Worm (Caenorhabditis elegans) whole organism, L1 larva: ENCODE results near the gene ifa-3.

Experiments
- aly-2 ChIP-seq: fragments of 150-350 bp; optimal IDR thresholded peaks from 2 replicates; lab custom pipeline; 2014; ENCODE audit warnings: missing biosample characterization, missing genetic modification characterization
- ceh-63 ChIP-seq: fragments of 200-800 bp; sonication (Bioruptor generic); optimal IDR thresholded peaks from 2 replicates; lab custom pipeline; 2018; ENCODE audit warnings: mild to moderate bottlenecking, missing genetic modification characterization, missing compliant biosample characterization
- ceh-8 ChIP-seq: fragments of 200-800 bp; sonication (Bioruptor generic); optimal IDR thresholded peaks from 2 replicates; lab custom pipeline; 2018; ENCODE audit warnings: mild to moderate bottlenecking, missing genetic modification characterization, moderate library complexity, missing compliant biosample characterization
- ceh-88 ChIP-seq: fragments of 200-800 bp; sonication (Bioruptor generic); IDR thresholded peaks from 2 replicates; pipeline ENCODE4 v1.3.6; 2022; ENCODE audit warnings: missing genetic modification characterization, missing compliant biosample characterization
- ceh-90 ChIP-seq: sonication (generic microtip); optimal IDR thresholded peaks from 2 replicates; lab custom pipeline; 2016; ENCODE audit warnings: missing genetic modification characterization, missing compliant biosample characterization
- efl-1 ChIP-seq, 4 experiments: fragments of 150-350 bp; optimal IDR thresholded peaks in 3 of 4; peaks in 1 of 4; 1 replicate in 1 of 4; 2 replicates in 3 of 4; lab custom pipeline; 2014; ENCODE audit warnings: missing biosample characterization in 2 of 4, missing genetic modification characterization in 2 of 4, missing genetic modification reagents in 2 of 4
- efl-3 ChIP-seq: fragments of 200-800 bp; sonication (Bioruptor generic); optimal IDR thresholded peaks from 2 replicates; lab custom pipeline; 2018; ENCODE audit warnings: mild to moderate bottlenecking, missing genetic modification characterization, missing compliant biosample characterization
- egl-13 ChIP-seq: sonication (generic microtip); optimal IDR thresholded peaks from 2 replicates; lab custom pipeline; 2016; ENCODE audit warnings: missing genotype, missing genetic modification reagents, missing genetic modification characterization, missing compliant biosample characterization
- egl-27 ChIP-seq, 2 experiments: fragments of 150-350 bp in 1 of 2; sonication (generic microtip); optimal IDR thresholded peaks; 3 replicates each; lab custom pipeline; 2017 to 2018; ENCODE audit warnings: missing biosample characterization in 2 of 2, missing genetic modification characterization in 2 of 2, missing genetic modification reagents in 2 of 2
- elt-2 ChIP-seq: sonication (generic microtip); optimal IDR thresholded peaks from 2 replicates; lab custom pipeline; 2016; ENCODE audit warnings: missing genetic modification characterization, mild to moderate bottlenecking, inconsistent platforms, missing compliant biosample characterization, missing genetic modification reagents
- elt-3 ChIP-seq, 6 experiments: fragments of 150-350 bp in 1 of 6; sonication (generic microtip); optimal IDR thresholded peaks; 2 replicates each; lab custom pipeline; 2017 to 2018; ENCODE audit warnings: missing biosample characterization in 6 of 6, missing genetic modification characterization in 6 of 6, inconsistent platforms in 1 of 6
- ets-5 ChIP-seq: fragments of 200-800 bp; sonication (Bioruptor generic); IDR thresholded peaks from 2 replicates; pipeline ENCODE4 v1.3.6; 2022; ENCODE audit warnings: missing genetic modification characterization, missing compliant biosample characterization
- fkh-4 ChIP-seq: sonication (generic microtip); optimal IDR thresholded peaks from 2 replicates; lab custom pipeline; 2016; ENCODE audit warnings: missing compliant biosample characterization, missing genetic modification characterization, borderline replicate concordance
- hlh-4 ChIP-seq: sonication (generic microtip); optimal IDR thresholded peaks from 2 replicates; lab custom pipeline; 2016; ENCODE audit warnings: mild to moderate bottlenecking, missing genetic modification characterization, missing compliant biosample characterization
- lin-13 ChIP-seq: fragments of 150-350 bp; optimal IDR thresholded peaks from 2 replicates; lab custom pipeline; 2014; ENCODE audit warnings: missing biosample characterization, missing genetic modification reagents, missing genetic modification characterization
- lin-14 ChIP-seq: fragments of 200-800 bp; sonication (Bioruptor generic); optimal IDR thresholded peaks from 2 replicates; lab custom pipeline; 2018; ENCODE audit warnings: mild to moderate bottlenecking, missing genetic modification characterization, moderate library complexity, missing compliant biosample characterization
- lin-35 ChIP-seq, 2 experiments: fragments of 150-350 bp; optimal IDR thresholded peaks; 2 replicates each; lab custom pipeline; 2014; ENCODE audit warnings: missing biosample characterization in 2 of 2, missing genetic modification characterization in 2 of 2, missing genetic modification reagents in 2 of 2
- mab-9 ChIP-seq: fragments of 200-800 bp; sonication (Bioruptor generic); IDR thresholded peaks from 2 replicates; pipeline ENCODE4 v1.3.6; 2022; ENCODE audit warnings: missing genetic modification reagents, missing genetic modification characterization, missing compliant biosample characterization
- mdl-1 ChIP-seq, 2 experiments: fragments of 150-350 bp; optimal IDR thresholded peaks; 2 replicates each; lab custom pipeline; 2014 to 2017; ENCODE audit warnings: missing biosample characterization in 2 of 2, missing genetic modification characterization in 2 of 2, inconsistent platforms in 1 of 2
- nhr-11 ChIP-seq: fragments of 150-350 bp; optimal IDR thresholded peaks from 2 replicates; lab custom pipeline; 2014; ENCODE audit warnings: missing biosample characterization, missing genetic modification characterization
- nhr-19 ChIP-seq: fragments of 200-800 bp; sonication (Bioruptor generic); conservative IDR thresholded peaks from 2 replicates; pipeline ENCODE4 v1.3.6; 2022; ENCODE audit warnings: missing genetic modification characterization, missing compliant biosample characterization
- nhr-20 ChIP-seq: sonication (generic microtip); optimal IDR thresholded peaks from 2 replicates; lab custom pipeline; 2016; ENCODE audit warnings: mild to moderate bottlenecking, missing genetic modification characterization, missing compliant biosample characterization
- nhr-237 ChIP-seq: fragments of 150-350 bp; optimal IDR thresholded peaks from 2 replicates; lab custom pipeline; 2014; ENCODE audit warnings: missing biosample characterization, missing genetic modification characterization
- nhr-28 ChIP-seq: fragments of 150-350 bp; optimal IDR thresholded peaks from 2 replicates; lab custom pipeline; 2014; ENCODE audit warnings: missing biosample characterization, missing genetic modification characterization
- nhr-71 ChIP-seq: sonication (generic microtip); optimal IDR thresholded peaks from 2 replicates; lab custom pipeline; 2016; ENCODE audit warnings: mild to moderate bottlenecking, missing genetic modification characterization, moderate library complexity, missing compliant biosample characterization
- nhr-90 ChIP-seq: sonication (generic microtip); optimal IDR thresholded peaks from 2 replicates; lab custom pipeline; 2016; ENCODE audit warnings: mild to moderate bottlenecking, missing genetic modification characterization, missing compliant biosample characterization; ENCODE audit not compliant: poor library complexity
- skn-1 ChIP-seq: fragments of 150-350 bp; optimal IDR thresholded peaks from 2 replicates; lab custom pipeline; 2014; ENCODE audit warnings: missing biosample characterization, missing genetic modification characterization
- snpc-4 ChIP-seq: fragments of 150-350 bp; optimal IDR thresholded peaks from 2 replicates; lab custom pipeline; 2014; ENCODE audit warnings: missing biosample characterization, missing genetic modification characterization
- sptf-1 ChIP-seq: fragments of 150-350 bp; optimal IDR thresholded peaks from 2 replicates; lab custom pipeline; 2014; ENCODE audit warnings: missing biosample characterization, missing genetic modification characterization
- tbx-2 ChIP-seq: sonication (generic microtip); optimal IDR thresholded peaks from 2 replicates; lab custom pipeline; 2016; ENCODE audit warnings: missing genetic modification characterization, missing compliant biosample characterization
- unc-130 ChIP-seq: fragments of 150-350 bp; optimal IDR thresholded peaks from 2 replicates; lab custom pipeline; 2017; ENCODE audit warnings: missing biosample characterization, missing genetic modification characterization, inconsistent platforms
- unc-86 ChIP-seq: sonication (generic microtip); optimal IDR thresholded peaks from 2 replicates; lab custom pipeline; 2016; ENCODE audit warnings: missing genetic modification characterization, missing compliant biosample characterization
- unc-98 ChIP-seq: fragments of 200-800 bp; sonication (Bioruptor generic); IDR thresholded peaks from 2 replicates; pipeline ENCODE4 v1.3.6; 2022; ENCODE audit warnings: missing genetic modification characterization, missing compliant biosample characterization
- zip-4 ChIP-seq: fragments of 200-800 bp; sonication (Bioruptor generic); optimal IDR thresholded peaks from 2 replicates; lab custom pipeline; 2018; ENCODE audit warnings: mild to moderate bottlenecking, missing genetic modification characterization, moderate library complexity, missing compliant biosample characterization
- ztf-11 ChIP-seq, 2 experiments: sonication (generic microtip); optimal IDR thresholded peaks; 2 replicates each; lab custom pipeline; 2016 to 2017; ENCODE audit warnings: missing genetic modification characterization in 2 of 2, missing biosample characterization in 1 of 2, missing compliant biosample characterization in 1 of 2

Gene ifa-3

DNA sequence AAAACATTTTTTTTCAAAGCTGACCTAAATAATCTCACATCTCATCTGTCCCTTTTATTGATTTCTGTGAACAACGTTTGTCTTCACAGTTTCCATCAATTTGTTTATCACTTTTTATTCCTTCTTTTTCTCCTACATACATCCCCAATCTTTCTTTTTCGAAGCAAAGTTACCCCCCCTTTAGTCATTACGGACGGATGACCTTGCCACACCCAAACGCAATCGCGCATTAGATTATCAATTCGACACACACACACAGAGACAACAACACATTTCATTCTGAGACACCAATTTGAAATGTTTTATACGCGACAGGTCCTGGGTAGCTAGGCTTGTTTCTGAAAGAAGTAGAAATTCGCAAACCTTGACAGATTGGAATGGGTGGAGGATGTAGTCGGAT is 6.6 kb downstream of the ifa-3 start (continued):
- TF ChIP-seq lin-35 (GFP tag; optimal IDR thresholded peaks at IDR 0.05; lab: Kevin White, UChicago) (peak in 1 of 2 experiments; percentile 10), ets-5 (GFP tag; lab: Robert Waterston, UW) (no peak)

DNA sequence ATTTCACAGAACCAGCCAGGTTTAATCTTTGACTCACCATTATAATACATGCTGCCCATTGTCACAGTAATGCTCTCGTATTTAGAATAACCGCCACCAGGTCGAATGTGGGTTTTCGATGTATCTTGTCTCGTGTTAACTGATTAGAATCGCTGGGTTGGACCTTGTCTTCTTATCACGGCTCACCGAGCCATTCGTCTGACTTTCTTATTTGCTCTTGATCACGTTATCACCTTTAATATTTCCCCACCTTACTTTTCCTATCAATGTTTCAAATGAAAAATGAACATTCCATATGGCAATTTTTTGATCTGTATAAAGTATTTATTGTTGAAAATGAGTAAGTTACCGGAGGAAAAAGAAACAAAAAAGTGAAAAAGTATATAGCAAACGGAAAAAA is 7.9 kb downstream of the ifa-3 start, which contains the start of gene sgk-1:
TSS of gene sgk-1 (minus strand) at position 130 of the 400 bp plus-strand sequence.
- TF ChIP-seq unc-98 (GFP tag; lab: Robert Waterston, UW) (no peak), aly-2 (no peak), lin-35 (GFP tag; optimal IDR thresholded peaks at IDR 0.05; lab: Kevin White, UChicago) (peak in 1 of 2 experiments; percentile 13), elt-2 (tag; lab: Kevin White, UChicago) (peak; percentile 40), nhr-90 (tag; lab: Kevin White, UChicago) (peak; percentile 7), nhr-71 (peak; percentile 9), mdl-1 (tag; optimal IDR thresholded peaks at IDR 0.05; lab: Kevin White, UChicago) (no peak), efl-1 (optimal IDR thresholded peaks at IDR 0.05; lab: Kevin White, UChicago) (no peak), efl-1 (GFP tag; optimal IDR thresholded peaks at IDR 0.05 in 1 of 2; lab: Kevin White, UChicago) (no peak)
- TF ChIP-seq, all 84 proteins: peak for 4

DNA sequence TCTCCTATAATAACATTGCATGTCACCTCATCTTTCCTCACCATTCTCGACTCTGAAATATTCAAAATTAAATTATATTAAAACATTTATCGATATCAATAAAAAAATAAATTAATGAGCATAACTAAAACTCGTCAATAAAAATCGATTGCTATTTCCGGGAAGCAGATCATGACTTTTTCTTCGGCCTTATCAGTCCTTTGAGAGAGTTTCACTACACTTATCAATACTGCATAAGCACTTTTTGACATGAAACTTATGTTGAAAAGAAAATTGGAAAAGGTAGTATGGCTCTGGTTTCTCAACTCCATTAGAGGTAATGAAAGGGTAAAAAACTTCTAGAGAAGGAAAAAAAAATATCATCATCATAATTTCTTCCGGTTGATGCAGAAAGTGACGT is 9.8 kb downstream of the ifa-3 start:
- no peak for TF ChIP-seq ceh-8 (GFP tag; lab: Kevin White, UChicago)
- TF ChIP-seq efl-1 (optimal IDR thresholded peaks at IDR 0.05; lab: Kevin White, UChicago): no peak
- no peak for TF ChIP-seq efl-1 (GFP tag; optimal IDR thresholded peaks at IDR 0.05 in 1 of 2; lab: Kevin White, UChicago)
- peak; percentile 43 for TF ChIP-seq elt-2 (tag; lab: Kevin White, UChicago)
- TF ChIP-seq, all 84 proteins: peak for 1

DNA sequence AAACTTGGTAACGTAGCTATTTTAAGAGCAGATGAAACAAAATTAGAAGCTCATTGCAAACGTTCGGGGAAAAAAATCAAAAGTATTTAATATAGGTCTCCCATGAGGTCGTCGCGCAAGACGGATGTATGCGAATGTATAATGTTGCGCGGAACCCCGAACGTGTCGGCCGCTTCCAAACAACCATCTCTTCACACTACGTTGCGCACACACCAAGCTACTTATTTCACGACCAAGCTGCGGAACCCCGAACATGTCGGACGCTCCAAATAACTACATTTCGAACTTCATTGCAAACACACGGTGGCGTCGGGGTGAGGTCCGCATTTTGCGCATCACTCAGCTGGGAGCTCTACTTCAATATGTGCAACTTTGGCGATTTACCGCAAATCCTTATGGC is 11.4 kb downstream of the ifa-3 start:
- TF ChIP-seq mab-9 (GFP tag; lab: Robert Waterston, UW) (no peak), ceh-63 (GFP tag; lab: Kevin White, UChicago) (no peak)

DNA sequence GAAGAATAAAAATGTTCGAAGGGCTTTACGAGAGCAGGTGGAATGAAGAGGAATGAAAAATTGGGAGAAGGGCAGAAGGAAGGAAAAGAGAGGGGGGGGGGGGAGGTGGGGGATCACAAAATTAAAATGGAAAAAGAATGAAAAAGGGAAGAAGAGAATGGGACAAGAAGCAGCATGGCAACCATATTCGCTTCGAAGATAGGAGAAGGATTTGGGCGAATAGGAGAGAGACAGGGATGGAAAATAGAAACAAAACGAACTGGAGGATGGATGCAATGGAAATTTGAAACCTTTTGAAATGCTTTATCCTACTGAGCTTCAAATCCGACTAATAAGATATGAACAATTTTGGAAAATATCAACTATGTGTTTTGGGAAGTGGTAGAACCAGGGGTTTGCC is 19.2 kb downstream of the ifa-3 start, which contains the start of gene W10G6.6:
TSS of gene W10G6.6 (minus strand) at position 101 of the 400 bp plus-strand sequence.
- TF ChIP-seq elt-3 (tag; optimal IDR thresholded peaks at IDR 0.05; lab: Kevin White, UChicago): no peak
- no peak for TF ChIP-seq egl-27 (tag; optimal IDR thresholded peaks at IDR 0.05; lab: Kevin White, UChicago)

DNA sequence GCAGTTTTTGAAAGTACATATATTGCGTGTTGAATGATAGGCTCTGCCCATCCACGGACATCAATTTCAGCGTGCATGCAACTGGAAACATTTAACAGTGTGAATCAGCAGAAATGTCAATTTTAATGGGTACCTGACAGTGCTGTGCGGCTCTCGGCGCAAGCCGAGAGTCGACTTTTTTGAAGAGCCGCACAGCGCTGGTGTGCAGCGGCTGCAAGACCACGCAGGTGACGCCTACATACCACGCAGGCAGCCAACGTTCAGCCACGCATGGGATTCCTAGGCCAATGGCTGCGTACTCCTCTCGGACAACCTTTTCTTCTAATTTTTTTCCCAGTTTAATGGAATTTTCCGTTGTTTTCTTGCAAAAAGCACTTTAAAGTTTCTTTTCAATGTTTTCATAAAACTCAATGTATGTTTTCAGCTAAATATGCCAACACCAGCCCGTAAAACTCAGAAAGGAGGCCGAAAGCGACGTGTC is 25.1 kb downstream of the ifa-3 start, which contains the start of gene W10G6.1:
TSS of gene W10G6.1 (plus strand) at position 431 of the 481 bp plus-strand sequence.
- TF ChIP-seq unc-130: no peak
- TF ChIP-seq lin-14 (GFP tag; lab: Kevin White, UChicago): no peak
- TF ChIP-seq lin-13: no peak
- no peak for TF ChIP-seq elt-3 (tag; optimal IDR thresholded peaks at IDR 0.05; lab: Kevin White, UChicago)
- no peak for TF ChIP-seq nhr-90 (tag; lab: Kevin White, UChicago)
- no peak for TF ChIP-seq elt-2 (tag; lab: Kevin White, UChicago)
- no peak for TF ChIP-seq nhr-19 (GFP tag; lab: Robert Waterston, UW)
- TF ChIP-seq mab-9 (GFP tag; lab: Robert Waterston, UW): no peak
- TF ChIP-seq skn-1 (tag; lab: Kevin White, UChicago): no peak
- TF ChIP-seq zip-4 (GFP tag; lab: Kevin White, UChicago): no peak
- TF ChIP-seq tbx-2 (tag; lab: Kevin White, UChicago): no peak
- no peak for TF ChIP-seq unc-86 (tag; lab: Kevin White, UChicago)
- TF ChIP-seq ceh-63 (GFP tag; lab: Kevin White, UChicago): no peak

DNA sequence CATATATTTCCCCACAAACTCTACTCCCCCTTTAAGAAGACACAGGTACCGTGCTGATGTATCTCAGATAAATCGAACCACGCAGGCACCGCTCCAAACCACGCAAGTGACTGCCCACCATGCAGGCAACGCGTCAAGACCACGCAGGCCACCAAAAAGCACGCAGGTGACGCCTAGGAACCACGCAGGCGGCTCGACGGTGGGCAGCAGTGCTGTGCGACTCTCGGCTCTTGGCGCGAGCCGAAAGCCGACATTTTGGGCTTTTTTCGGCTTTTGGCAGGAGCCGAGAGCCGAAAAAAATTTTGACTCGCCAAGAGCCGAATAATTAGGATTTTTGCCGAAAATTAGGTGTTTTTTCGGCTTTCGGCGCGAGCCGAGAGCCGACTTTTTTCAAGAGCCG is 26.7 kb downstream of the ifa-3 start:
- no peak for TF ChIP-seq egl-13 (tag; lab: Kevin White, UChicago)
- no peak for TF ChIP-seq nhr-20 (tag; lab: Kevin White, UChicago)
- no peak for TF ChIP-seq nhr-237
- TF ChIP-seq ceh-88 (GFP tag; lab: Robert Waterston, UW): no peak
- no peak for TF ChIP-seq fkh-4
- no peak for TF ChIP-seq efl-3 (GFP tag; lab: Kevin White, UChicago)
- TF ChIP-seq sptf-1: no peak
- no peak for TF ChIP-seq unc-98 (GFP tag; lab: Robert Waterston, UW)
- TF ChIP-seq nhr-28: no peak
- no peak for TF ChIP-seq nhr-11
- TF ChIP-seq ceh-90: no peak
- no peak for TF ChIP-seq efl-1 (optimal IDR thresholded peaks at IDR 0.05; lab: Kevin White, UChicago)
- no peak for TF ChIP-seq efl-1 (GFP tag; optimal IDR thresholded peaks at IDR 0.05 in 1 of 2; lab: Kevin White, UChicago)
- no peak for TF ChIP-seq nhr-71
- no peak for TF ChIP-seq snpc-4 (tag; lab: Kevin White, UChicago)
- TF ChIP-seq ztf-11 (tag; optimal IDR thresholded peaks at IDR 0.05; lab: Kevin White, UChicago): no peak
- no peak for TF ChIP-seq hlh-4 (tag; lab: Kevin White, UChicago)
